Worm (Caenorhabditis elegans): ENCODE measurements around the gene toe-2.

Gene toe-2

DNA sequence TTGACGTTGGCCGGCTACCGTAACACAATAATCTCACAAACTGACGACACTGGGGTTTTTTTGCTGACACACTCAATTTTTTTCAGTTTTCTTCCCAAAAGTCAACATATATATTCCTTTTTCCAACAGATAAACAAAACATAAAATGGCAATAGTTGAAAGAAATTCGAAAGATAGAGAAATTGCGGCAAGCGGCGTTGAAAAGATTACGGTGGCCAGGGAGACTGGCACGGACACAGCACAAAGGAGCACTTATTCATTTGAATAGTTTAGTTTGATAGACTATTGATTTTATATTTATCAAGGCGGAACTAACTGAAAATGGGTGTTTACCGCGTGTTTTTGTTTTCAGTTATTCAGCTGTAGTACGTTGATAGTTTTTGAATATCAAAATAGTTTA, at the start of gene toe-2:
TSS of gene toe-2 (minus strand) at position 70 of the 400 bp plus-strand sequence.
- TF ChIP-seq pes-1 (GFP tag; IDR thresholded peaks at IDR 0.05) (no peak), hmg-4 (GFP tag; optimal IDR thresholded peaks at IDR 0.05) (no peak), scrt-1 (GFP tag; IDR thresholded peaks at IDR 0.05) (no peak), sea-1 (GFP tag; conservative IDR thresholded peaks at IDR 0.05) (no peak), tra-4 (tag; optimal IDR thresholded peaks at IDR 0.05) (no peak), hmbx-1 (tag; optimal IDR thresholded peaks at IDR 0.05) (no peak), ceh-13 (GFP tag; optimal IDR thresholded peaks at IDR 0.05) (no peak), aly-1 (tag; optimal IDR thresholded peaks at IDR 0.05) (no peak), ama-1 (optimal IDR thresholded peaks at IDR 0.05) (no peak), ets-7 (tag; optimal IDR thresholded peaks at IDR 0.05) (no peak), ceh-36 (tag; optimal IDR thresholded peaks at IDR 0.05) (no peak), tbx-11 (GFP tag; IDR thresholded peaks at IDR 0.05) (no peak)

DNA sequence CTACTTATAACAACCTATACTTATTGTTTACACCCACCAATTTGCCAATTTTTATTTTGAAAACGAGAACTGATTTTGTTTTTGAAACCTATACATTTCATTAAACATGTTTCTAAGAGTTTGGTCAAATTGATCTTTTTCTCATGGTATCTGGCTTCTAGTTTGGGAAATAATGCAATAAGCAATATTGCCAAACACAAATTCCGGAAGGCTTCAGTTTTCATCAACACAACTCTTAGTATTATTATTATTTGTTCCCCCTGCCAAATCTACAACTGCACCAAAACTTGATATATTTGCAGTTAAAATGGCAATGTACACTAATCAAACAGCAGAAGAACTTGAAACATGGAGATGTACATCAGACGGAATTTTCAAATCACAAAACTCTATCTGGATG, 47.5 kb upstream of the toe-2 start, which contains the start of gene sra-27:
TSS of gene sra-27 (plus strand) at position 301 of the 400 bp plus-strand sequence.
- TF ChIP-seq hmg-4 (GFP tag; optimal IDR thresholded peaks at IDR 0.05) = no peak
- TF ChIP-seq tra-4 (tag; optimal IDR thresholded peaks at IDR 0.05) = no peak
- TF ChIP-seq pes-1 (GFP tag; IDR thresholded peaks at IDR 0.05) = no peak
- TF ChIP-seq B0310.2 (tag; optimal IDR thresholded peaks at IDR 0.05) = no peak
- no peak for TF ChIP-seq scrt-1 (GFP tag; IDR thresholded peaks at IDR 0.05)
- TF ChIP-seq tbx-11 (GFP tag; IDR thresholded peaks at IDR 0.05) = no peak
- no peak for TF ChIP-seq F13C5.2 (tag; optimal IDR thresholded peaks at IDR 0.05)
- no peak for TF ChIP-seq tbx-37 (GFP tag; conservative IDR thresholded peaks at IDR 0.05)
- no peak for TF ChIP-seq aly-1 (tag; optimal IDR thresholded peaks at IDR 0.05)
- TF ChIP-seq hmbx-1 (tag; optimal IDR thresholded peaks at IDR 0.05) = no peak
- no peak for TF ChIP-seq ceh-36 (tag; optimal IDR thresholded peaks at IDR 0.05)
- TF ChIP-seq ama-1 (optimal IDR thresholded peaks at IDR 0.05) = no peak
- no peak for TF ChIP-seq sea-1 (GFP tag; conservative IDR thresholded peaks at IDR 0.05)
- TF ChIP-seq ceh-13 (GFP tag; optimal IDR thresholded peaks at IDR 0.05) = no peak
- TF ChIP-seq hnd-1 (tag; optimal IDR thresholded peaks at IDR 0.05) = no peak
- TF ChIP-seq ets-7 (tag; optimal IDR thresholded peaks at IDR 0.05) = no peak
- TF ChIP-seq flt-1 (GFP tag; IDR thresholded peaks at IDR 0.05) = no peak

DNA sequence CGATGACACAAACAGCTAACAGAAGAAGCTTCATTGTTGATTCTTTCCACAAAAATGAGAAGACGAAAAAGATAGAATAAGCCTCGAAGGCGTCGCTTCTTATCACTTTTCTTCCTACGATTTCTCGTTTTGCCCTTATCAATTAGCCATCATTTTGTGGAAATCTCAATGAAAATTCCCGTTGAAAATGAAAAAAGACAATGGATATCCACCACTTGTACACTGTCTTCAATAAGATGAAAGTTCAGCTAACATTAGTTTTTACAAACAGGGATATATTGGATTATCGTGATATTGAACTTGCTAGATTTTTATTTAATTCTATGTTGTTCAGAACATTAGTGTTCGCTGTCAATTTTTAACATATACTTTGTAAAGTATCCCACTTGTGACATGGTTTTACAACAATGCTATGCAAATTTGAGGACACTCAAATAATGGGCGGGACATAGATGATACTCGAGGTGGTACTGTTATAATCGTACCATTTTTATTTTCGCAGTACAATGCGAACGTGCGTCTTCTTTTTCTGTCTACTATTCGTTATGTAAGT, 45.5 kb upstream of the toe-2 start, which contains the start of the genes F18C5.5 and F18C5.9:
TSS of gene F18C5.5 (minus strand) at position 101 of the 553 bp plus-strand sequence.
TSS of gene F18C5.9 (plus strand) at position 503 of the 553 bp plus-strand sequence.
- TF ChIP-seq tbx-37 (GFP tag; conservative IDR thresholded peaks at IDR 0.05) = no peak
- TF ChIP-seq ceh-36 (tag; optimal IDR thresholded peaks at IDR 0.05) = no peak
- TF ChIP-seq aly-1 (tag; optimal IDR thresholded peaks at IDR 0.05) = no peak
- no peak for TF ChIP-seq tra-4 (tag; optimal IDR thresholded peaks at IDR 0.05)

DNA sequence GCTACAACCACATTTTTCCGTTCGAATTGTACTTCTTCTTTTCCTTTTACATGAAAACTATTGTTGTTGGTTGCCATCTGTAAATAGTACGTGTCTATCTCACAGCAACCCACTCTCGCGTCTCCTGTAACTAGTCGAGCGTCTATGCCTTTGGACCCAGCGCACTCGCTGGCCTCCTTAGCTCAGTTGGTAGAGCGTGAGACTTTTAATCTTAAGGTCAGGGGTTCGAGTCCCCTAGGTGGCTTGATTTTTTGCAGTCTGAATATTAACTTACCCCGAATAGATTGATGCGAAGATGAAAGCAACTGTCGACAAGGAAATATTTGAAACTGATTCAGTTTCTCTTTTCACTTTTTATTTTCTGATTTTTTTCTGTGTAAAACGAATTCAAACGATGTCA, 43.9 kb upstream of the toe-2 start, which contains the start of gene mpz-3:
TSS of gene mpz-3 (minus strand) at position 320 of the 400 bp plus-strand sequence.
- TF ChIP-seq tra-4 (tag; optimal IDR thresholded peaks at IDR 0.05) = no peak
- no peak for TF ChIP-seq sea-1 (GFP tag; conservative IDR thresholded peaks at IDR 0.05)
- no peak for TF ChIP-seq hmbx-1 (tag; optimal IDR thresholded peaks at IDR 0.05)
- TF ChIP-seq scrt-1 (GFP tag; IDR thresholded peaks at IDR 0.05) = peak; percentile 77
- peak; percentile 83 for TF ChIP-seq tbx-11 (GFP tag; IDR thresholded peaks at IDR 0.05)
- peak; percentile 72 for TF ChIP-seq F13C5.2 (tag; optimal IDR thresholded peaks at IDR 0.05)
- TF ChIP-seq flt-1 (GFP tag; IDR thresholded peaks at IDR 0.05) = peak; percentile 81; the same call in 1 of the 2 replicates
- TF ChIP-seq hnd-1 (tag; optimal IDR thresholded peaks at IDR 0.05) = peak; percentile 47
- peak; percentile 30 for TF ChIP-seq ets-7 (tag; optimal IDR thresholded peaks at IDR 0.05)
- no peak for TF ChIP-seq hmg-4 (GFP tag; optimal IDR thresholded peaks at IDR 0.05)
- TF ChIP-seq aly-1 (tag; optimal IDR thresholded peaks at IDR 0.05) = peak; percentile 74
- TF ChIP-seq B0310.2 (tag; optimal IDR thresholded peaks at IDR 0.05) = peak; percentile 30
- no peak for TF ChIP-seq pes-1 (GFP tag; IDR thresholded peaks at IDR 0.05)
- peak; percentile 58 for TF ChIP-seq ceh-13 (GFP tag; optimal IDR thresholded peaks at IDR 0.05)
- peak; percentile 64 for TF ChIP-seq ceh-36 (tag; optimal IDR thresholded peaks at IDR 0.05)
- no peak; the same call in 1 of the 2 replicates for TF ChIP-seq tbx-37 (GFP tag; conservative IDR thresholded peaks at IDR 0.05)
- no peak for TF ChIP-seq ama-1 (optimal IDR thresholded peaks at IDR 0.05)

DNA sequence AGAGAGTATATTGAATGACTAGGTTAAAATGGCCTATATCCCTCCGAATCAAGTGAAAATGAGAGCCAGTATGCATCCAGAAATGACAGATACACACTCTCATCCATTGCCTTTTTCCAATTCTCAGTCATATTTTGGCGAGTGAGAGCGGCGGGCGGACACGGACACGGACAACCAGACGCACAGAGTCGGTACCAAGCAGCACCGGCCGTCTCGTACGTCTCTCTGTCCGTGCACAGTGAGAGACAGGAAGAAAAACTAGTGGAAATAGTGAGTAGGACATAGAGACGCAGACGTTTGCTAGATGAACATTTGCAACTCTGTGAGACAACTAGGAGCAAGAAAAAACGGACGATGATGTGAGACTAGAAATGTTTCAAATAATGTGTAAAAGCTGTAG, 42.1 kb upstream of the toe-2 start:
- no peak for TF ChIP-seq hmg-4 (GFP tag; optimal IDR thresholded peaks at IDR 0.05)
- TF ChIP-seq tra-4 (tag; optimal IDR thresholded peaks at IDR 0.05) = no peak
- no peak for TF ChIP-seq hnd-1 (tag; optimal IDR thresholded peaks at IDR 0.05)
- TF ChIP-seq flt-1 (GFP tag; IDR thresholded peaks at IDR 0.05) = no peak
- no peak for TF ChIP-seq tbx-37 (GFP tag; conservative IDR thresholded peaks at IDR 0.05)
- TF ChIP-seq scrt-1 (GFP tag; IDR thresholded peaks at IDR 0.05) = no peak
- no peak for TF ChIP-seq tbx-11 (GFP tag; IDR thresholded peaks at IDR 0.05)
- no peak for TF ChIP-seq B0310.2 (tag; optimal IDR thresholded peaks at IDR 0.05)
- no peak for TF ChIP-seq hmbx-1 (tag; optimal IDR thresholded peaks at IDR 0.05)
- no peak for TF ChIP-seq ets-7 (tag; optimal IDR thresholded peaks at IDR 0.05)
- no peak for TF ChIP-seq F13C5.2 (tag; optimal IDR thresholded peaks at IDR 0.05)
- TF ChIP-seq ceh-13 (GFP tag; optimal IDR thresholded peaks at IDR 0.05) = no peak
- no peak for TF ChIP-seq ama-1 (optimal IDR thresholded peaks at IDR 0.05)
- no peak for TF ChIP-seq pes-1 (GFP tag; IDR thresholded peaks at IDR 0.05)
- no peak for TF ChIP-seq sea-1 (GFP tag; conservative IDR thresholded peaks at IDR 0.05)
- no peak for TF ChIP-seq ceh-36 (tag; optimal IDR thresholded peaks at IDR 0.05)

DNA sequence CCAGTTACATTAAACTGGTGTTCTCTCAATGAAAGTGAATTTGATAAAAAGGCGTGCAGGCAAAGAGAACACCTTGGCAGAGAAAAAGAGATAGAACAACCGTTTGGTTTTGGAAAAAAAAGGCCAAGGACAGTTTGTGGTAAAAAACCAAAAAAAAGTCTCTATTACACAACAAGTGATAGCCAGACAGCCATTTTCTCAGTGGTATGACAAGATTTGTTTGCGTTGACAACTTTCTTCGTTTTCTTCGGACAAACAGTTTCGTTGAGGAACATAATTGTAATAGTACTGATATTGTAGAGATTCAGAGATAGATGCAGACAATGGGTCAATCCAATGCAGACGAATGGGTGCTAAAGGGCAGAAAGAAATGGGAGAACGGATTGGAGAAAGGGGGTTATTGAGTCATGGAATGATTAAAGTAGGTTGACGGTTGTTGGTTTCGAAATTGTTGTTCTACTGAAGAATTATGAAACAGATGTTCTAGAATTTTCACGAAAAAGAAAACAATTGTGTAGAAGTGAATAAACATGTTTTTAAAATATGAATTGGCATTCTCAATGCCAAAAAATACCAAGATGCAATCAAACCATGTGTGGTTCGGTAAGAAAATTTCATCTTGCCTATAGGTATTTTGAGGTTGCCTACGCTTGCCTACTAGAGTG, 41.1 kb upstream of the toe-2 start:
- TF ChIP-seq flt-1 (GFP tag; IDR thresholded peaks at IDR 0.05) (no peak), sea-1 (GFP tag; conservative IDR thresholded peaks at IDR 0.05) (no peak), ets-7 (tag; optimal IDR thresholded peaks at IDR 0.05) (no peak), hnd-1 (tag; optimal IDR thresholded peaks at IDR 0.05) (no peak), scrt-1 (GFP tag; IDR thresholded peaks at IDR 0.05) (no peak), tbx-37 (GFP tag; conservative IDR thresholded peaks at IDR 0.05) (no peak), tra-4 (tag; optimal IDR thresholded peaks at IDR 0.05) (no peak), pes-1 (GFP tag; IDR thresholded peaks at IDR 0.05) (no peak), F13C5.2 (tag; optimal IDR thresholded peaks at IDR 0.05) (no peak), hmbx-1 (tag; optimal IDR thresholded peaks at IDR 0.05) (no peak), ama-1 (optimal IDR thresholded peaks at IDR 0.05) (no peak), B0310.2 (tag; optimal IDR thresholded peaks at IDR 0.05) (no peak)

All from whole organism, early embryonic.